Worm (Caenorhabditis elegans) whole organism, L3 larva: ENCODE data around the gene irk-3.

Experiments
- ZK546.5 ChIP-seq: sonication (generic microtip); optimal IDR thresholded peaks from 2 replicates; lab custom pipeline; 2017; ENCODE audit warnings: missing biosample characterization, missing genetic modification characterization
- ama-1 ChIP-seq: fragments of 150-350 bp; optimal IDR thresholded peaks from 2 replicates; lab custom pipeline; 2018
- ceh-16 ChIP-seq: sonication (generic microtip); optimal IDR thresholded peaks from 2 replicates; lab custom pipeline; 2017; ENCODE audit warnings: missing biosample characterization, missing genetic modification characterization
- ceh-28 ChIP-seq: fragments of 150-350 bp; optimal IDR thresholded peaks from 2 replicates; lab custom pipeline; 2014; ENCODE audit warnings: missing biosample characterization, missing genetic modification reagents, missing genetic modification characterization
- ceh-82 ChIP-seq: fragments of 150-350 bp; optimal IDR thresholded peaks from 2 replicates; lab custom pipeline; 2014; ENCODE audit warnings: missing biosample characterization, missing genetic modification characterization
- ceh-9 ChIP-seq: sonication (generic microtip); optimal IDR thresholded peaks from 2 replicates; lab custom pipeline; 2018; ENCODE audit warnings: missing biosample characterization, missing genetic modification characterization
- daf-12 ChIP-seq: fragments of 150-350 bp; optimal IDR thresholded peaks from 2 replicates; lab custom pipeline; 2014; ENCODE audit warnings: missing biosample characterization, missing genetic modification reagents, missing genetic modification characterization
- egl-27 ChIP-seq: sonication (generic microtip); optimal IDR thresholded peaks from 4 replicates; lab custom pipeline; 2017; ENCODE audit warnings: missing biosample characterization, missing genetic modification reagents, missing genetic modification characterization
- egl-5 ChIP-seq: fragments of 150-350 bp; optimal IDR thresholded peaks from 2 replicates; lab custom pipeline; 2017; ENCODE audit warnings: missing biosample characterization, missing genetic modification reagents, missing genetic modification characterization, inconsistent platforms
- elt-1 ChIP-seq: fragments of 150-350 bp; optimal IDR thresholded peaks from 2 replicates; lab custom pipeline; 2014; ENCODE audit warnings: missing biosample characterization, missing genetic modification characterization
- elt-2 ChIP-seq: sonication (generic microtip); optimal IDR thresholded peaks from 2 replicates; lab custom pipeline; 2016; ENCODE audit warnings: missing genetic modification reagents, mild to moderate bottlenecking, missing genetic modification characterization, missing compliant biosample characterization
- elt-3 ChIP-seq, 3 experiments: fragments of 150-350 bp in 1 of 3; sonication (generic microtip) in 2 of 3; optimal IDR thresholded peaks; 2 replicates in 2 of 3; 4 replicates in 1 of 3; lab custom pipeline; 2014 to 2017; ENCODE audit warnings: missing biosample characterization in 3 of 3, missing genetic modification characterization in 3 of 3
- fkh-10 ChIP-seq: sonication (generic microtip); optimal IDR thresholded peaks from 2 replicates; lab custom pipeline; 2017; ENCODE audit warnings: missing biosample characterization, missing genetic modification reagents, missing genetic modification characterization
- fkh-2 ChIP-seq: fragments of 150-350 bp; optimal IDR thresholded peaks from 2 replicates; lab custom pipeline; 2014; ENCODE audit warnings: missing biosample characterization, missing genetic modification reagents, missing genetic modification characterization
- fos-1 ChIP-seq: fragments of 150-350 bp; optimal IDR thresholded peaks from 2 replicates; lab custom pipeline; 2014; ENCODE audit warnings: missing biosample characterization, missing genetic modification characterization
- hmg-11 ChIP-seq: sonication (generic microtip); optimal IDR thresholded peaks from 2 replicates; lab custom pipeline; 2016; ENCODE audit warnings: missing genetic modification characterization, missing compliant biosample characterization
- jun-1 ChIP-seq: fragments of 150-350 bp; optimal IDR thresholded peaks from 2 replicates; lab custom pipeline; 2014; ENCODE audit warnings: missing biosample characterization, missing genetic modification reagents, missing genetic modification characterization
- lin-15B ChIP-seq: fragments of 150-350 bp; optimal IDR thresholded peaks from 2 replicates; lab custom pipeline; 2014; ENCODE audit warnings: missing biosample characterization, missing genetic modification characterization
- lin-39 ChIP-seq: fragments of 150-350 bp; optimal IDR thresholded peaks from 2 replicates; lab custom pipeline; 2018; ENCODE audit warnings: missing biosample characterization, missing genetic modification reagents, missing genetic modification characterization
- mdl-1 ChIP-seq: fragments of 150-350 bp; optimal IDR thresholded peaks from 2 replicates; lab custom pipeline; 2014; ENCODE audit warnings: missing biosample characterization, missing genetic modification characterization
- nfya-1 ChIP-seq: sonication (generic microtip); optimal IDR thresholded peaks from 2 replicates; lab custom pipeline; 2017; ENCODE audit warnings: missing genetic modification characterization, mild to moderate bottlenecking, missing compliant biosample characterization, antibody characterized with exemption, moderate library complexity; ENCODE audit not compliant: insufficient read depth
- nhr-12 ChIP-seq: fragments of 150-350 bp; optimal IDR thresholded peaks from 2 replicates; lab custom pipeline; 2014; ENCODE audit warnings: missing biosample characterization, missing genetic modification characterization
- nhr-23 ChIP-seq: fragments of 150-350 bp; optimal IDR thresholded peaks from 2 replicates; lab custom pipeline; 2014; ENCODE audit warnings: missing biosample characterization, missing genetic modification reagents, missing genetic modification characterization
- nhr-25 ChIP-seq: sonication (generic microtip); optimal IDR thresholded peaks from 2 replicates; lab custom pipeline; 2017; ENCODE audit warnings: missing biosample characterization, missing genetic modification characterization
- nhr-28 ChIP-seq: fragments of 150-350 bp; optimal IDR thresholded peaks from 2 replicates; lab custom pipeline; 2014; ENCODE audit warnings: missing biosample characterization, missing genetic modification characterization
- nhr-43 ChIP-seq: sonication (generic microtip); optimal IDR thresholded peaks from 2 replicates; lab custom pipeline; 2016; ENCODE audit warnings: mild to moderate bottlenecking, missing genetic modification characterization, missing compliant biosample characterization; ENCODE audit not compliant: poor library complexity, severe bottlenecking
- nhr-67 ChIP-seq: fragments of 150-350 bp; optimal IDR thresholded peaks from 2 replicates; lab custom pipeline; 2014; ENCODE audit warnings: missing biosample characterization, missing genetic modification characterization
- nhr-76 ChIP-seq: fragments of 150-350 bp; sonication (generic microtip); optimal IDR thresholded peaks from 5 replicates; lab custom pipeline; 2014; ENCODE audit warnings: missing biosample characterization, missing genetic modification characterization
- nhr-77 ChIP-seq: fragments of 150-350 bp; optimal IDR thresholded peaks from 2 replicates; lab custom pipeline; 2014; ENCODE audit warnings: missing biosample characterization, missing genetic modification characterization
- pha-4 ChIP-seq: fragments of 150-350 bp; optimal IDR thresholded peaks from 2 replicates; lab custom pipeline; 2014; ENCODE audit warnings: missing biosample characterization, missing genetic modification reagents, missing genetic modification characterization
- pqm-1 ChIP-seq: fragments of 150-350 bp; optimal IDR thresholded peaks from 2 replicates; lab custom pipeline; 2017; ENCODE audit warnings: missing biosample characterization, missing genetic modification characterization, inconsistent platforms
- sea-2 ChIP-seq: fragments of 150-350 bp; sonication (generic microtip); optimal IDR thresholded peaks from 4 replicates; lab custom pipeline; 2014; ENCODE audit warnings: missing biosample characterization, missing genetic modification reagents, missing genetic modification characterization
- skn-1 ChIP-seq: fragments of 150-350 bp; optimal IDR thresholded peaks from 2 replicates; lab custom pipeline; 2014; ENCODE audit warnings: missing biosample characterization, missing genetic modification characterization
- snpc-4 ChIP-seq: fragments of 150-350 bp; optimal IDR thresholded peaks from 2 replicates; lab custom pipeline; 2014; ENCODE audit warnings: missing biosample characterization, missing genetic modification characterization
- tbx-2 ChIP-seq: sonication (generic microtip); optimal IDR thresholded peaks from 2 replicates; lab custom pipeline; 2016; ENCODE audit warnings: mild to moderate bottlenecking, missing genetic modification characterization, missing compliant biosample characterization
- unc-39 ChIP-seq: sonication (generic microtip); optimal IDR thresholded peaks from 4 replicates; lab custom pipeline; 2017; ENCODE audit warnings: missing biosample characterization, missing genetic modification characterization
- unc-62 ChIP-seq: fragments of 150-350 bp; sonication (generic microtip); optimal IDR thresholded peaks from 4 replicates; lab custom pipeline; 2014; ENCODE audit warnings: missing biosample characterization, missing genetic modification reagents, missing genetic modification characterization
- zag-1 ChIP-seq: fragments of 150-350 bp; optimal IDR thresholded peaks from 2 replicates; lab custom pipeline; 2014; ENCODE audit warnings: missing biosample characterization, missing genetic modification characterization
- ztf-11 ChIP-seq: fragments of 150-350 bp; optimal IDR thresholded peaks from 2 replicates; lab custom pipeline; 2014; ENCODE audit warnings: missing biosample characterization, missing genetic modification characterization

Gene irk-3

ce11 chrX:14370314-14370713 lies at the start of gene irk-3:
irk-3 (minus strand) TSS chrX:14370414.
- TF ChIP-seq nhr-28 (tag; lab: Kevin White, UChicago): no peak
- TF ChIP-seq tbx-2: no peak
- no peak for TF ChIP-seq nfya-1 (tag; lab: Kevin White, UChicago)
- no peak for TF ChIP-seq egl-5 (tag; lab: Kevin White, UChicago)
- no peak for TF ChIP-seq unc-62 (GFP tag; lab: Kevin White, UChicago)
- TF ChIP-seq fos-1 (tag; lab: Kevin White, UChicago): no peak
- TF ChIP-seq pha-4 (tag; lab: Kevin White, UChicago): no peak
- TF ChIP-seq elt-2 (tag; lab: Kevin White, UChicago): no peak
- no peak for TF ChIP-seq hmg-11 (tag; lab: Kevin White, UChicago)
- TF ChIP-seq ceh-16 (tag; lab: Kevin White, UChicago): no peak
- TF ChIP-seq nhr-25: no peak
- TF ChIP-seq daf-12 (tag; lab: Kevin White, UChicago): no peak
- no peak for TF ChIP-seq nhr-43
- TF ChIP-seq skn-1 (tag; lab: Kevin White, UChicago): no peak
- TF ChIP-seq fkh-10 (GFP tag; lab: Kevin White, UChicago): no peak
- no peak for TF ChIP-seq nhr-76 (tag; lab: Kevin White, UChicago)
- no peak for TF ChIP-seq ceh-9 (tag; lab: Kevin White, UChicago)
- no peak for TF ChIP-seq zag-1 (tag; lab: Kevin White, UChicago)

- TF ChIP-seq nfya-1 (tag; lab: Kevin White, UChicago) (no peak), nhr-23 (tag; lab: Kevin White, UChicago) (no peak), nhr-77 (tag; lab: Kevin White, UChicago) (no peak), skn-1 (tag; lab: Kevin White, UChicago) (no peak), snpc-4 (tag; lab: Kevin White, UChicago) (no peak), ZK546.5 (tag; lab: Kevin White, UChicago) (no peak), mdl-1 (tag; lab: Kevin White, UChicago) (no peak), nhr-76 (tag; lab: Kevin White, UChicago) (no peak), ceh-16 (tag; lab: Kevin White, UChicago) (no peak), nhr-43 (no peak), egl-27 (tag; lab: Kevin White, UChicago) (no peak), daf-12 (tag; lab: Kevin White, UChicago) (no peak)
These were observed 45.4 kb upstream of the irk-3 start, which contains the start of gene F23D12.10 for ce11 chrX:14415641-14416040. F23D12.10 (minus strand) TSS chrX:14415741.

ce11 chrX:14412774-14413173 lies 42.6 kb upstream of the irk-3 start, which contains the start of gene fbxa-179:
fbxa-179 (minus strand) TSS chrX:14412874.
- no peak for TF ChIP-seq elt-1
- TF ChIP-seq, all 47 proteins: peak for 0

ce11 chrX:14405817-14406216 lies 35.6 kb upstream of the irk-3 start, which contains the start of gene frpr-17:
frpr-17 (plus strand) TSS chrX:14406117.
- TF ChIP-seq nhr-28 (tag; lab: Kevin White, UChicago): no peak
- no peak for TF ChIP-seq elt-1
- no peak for TF ChIP-seq ceh-82 (tag; lab: Kevin White, UChicago)
- TF ChIP-seq sea-2 (GFP tag; lab: Kevin White, UChicago): no peak
- no peak for TF ChIP-seq ZK546.5 (tag; lab: Kevin White, UChicago)
- TF ChIP-seq fkh-10 (GFP tag; lab: Kevin White, UChicago): no peak
- TF ChIP-seq ama-1 (lab: Kevin White, UChicago): no peak
- no peak for TF ChIP-seq ztf-11 (tag; lab: Kevin White, UChicago)
- TF ChIP-seq ceh-9 (tag; lab: Kevin White, UChicago): no peak

ce11 chrX:14401230-14401629 lies 31.0 kb upstream of the irk-3 start:
- TF ChIP-seq ceh-9 (tag; lab: Kevin White, UChicago) (no peak), lin-15B (tag; lab: Kevin White, UChicago) (no peak), ceh-28 (tag; lab: Kevin White, UChicago) (no peak), mdl-1 (tag; lab: Kevin White, UChicago) (no peak), lin-39 (no peak), fkh-2 (tag; lab: Kevin White, UChicago) (no peak), nhr-67 (tag; lab: Kevin White, UChicago) (no peak), egl-27 (tag; lab: Kevin White, UChicago) (no peak), jun-1 (tag; lab: Kevin White, UChicago) (no peak), nhr-12 (tag; lab: Kevin White, UChicago) (no peak), pqm-1 (tag; lab: Kevin White, UChicago) (no peak), ztf-11 (tag; lab: Kevin White, UChicago) (no peak), unc-39 (tag; lab: Kevin White, UChicago) (no peak), ceh-82 (tag; lab: Kevin White, UChicago) (no peak), snpc-4 (tag; lab: Kevin White, UChicago) (no peak), fos-1 (tag; lab: Kevin White, UChicago) (no peak), elt-3 (tag; optimal IDR thresholded peaks at IDR 0.05; lab: Kevin White, UChicago) (no peak)
- TF ChIP-seq, all 47 proteins: peak for 0
